Fruit fly (Drosophila melanogaster): ENCODE data around the gene ppk14.

The ppk14 gene

dm6 chr2L:6323536-6324385 lies 31.0 kb upstream of the ppk14 start, which contains the start of gene PDZ-GEF:
Gene PDZ-GEF, plus strand, starts transcription at chr2L:6323767.
- TF ChIP-seq CG3995 (GFP tag; optimal IDR thresholded peaks at IDR 0.05): no peak
- no peak for TF ChIP-seq Bteb2 (GFP tag; optimal IDR thresholded peaks at IDR 0.05)
- no peak for TF ChIP-seq Hr78 (GFP tag; optimal IDR thresholded peaks at IDR 0.05)
- TF ChIP-seq CG6683 (GFP tag; optimal IDR thresholded peaks at IDR 0.05): no peak
- TF ChIP-seq CG3847 (GFP tag; IDR thresholded peaks at IDR 0.05): peak; percentile 59
- peak; percentile 25 for TF ChIP-seq CG9609 (GFP tag; optimal IDR thresholded peaks at IDR 0.05)
- peak; percentile 50 for TF ChIP-seq CG9932 (GFP tag; IDR thresholded peaks at IDR 0.05)
- no peak; the same call in 1 of the 2 replicates for TF ChIP-seq CG4730 (GFP tag; IDR thresholded peaks at IDR 0.05)
- TF ChIP-seq otp (GFP tag; IDR thresholded peaks at IDR 0.05): no peak; the same call in 2 of the 3 replicates
- TF ChIP-seq CG18011 (GFP tag; optimal IDR thresholded peaks at IDR 0.05): no peak
- TF ChIP-seq CG11398 (GFP tag; optimal IDR thresholded peaks at IDR 0.05): no peak
- TF ChIP-seq CkIIα-i1 (GFP tag; IDR thresholded peaks at IDR 0.05): no peak
- TF ChIP-seq hkb (optimal IDR thresholded peaks at IDR 0.05): no peak
- TF ChIP-seq hkb (GFP tag; IDR thresholded peaks at IDR 0.05): 0 out of 2 replicates have a peak, but pooled peaks have one; percentile 14
- no peak for TF ChIP-seq CG15073 (GFP tag; optimal IDR thresholded peaks at IDR 0.05)
- TF ChIP-seq Ets97D (GFP tag; optimal IDR thresholded peaks at IDR 0.05): peak; percentile 53
- TF ChIP-seq Stat92E (GFP tag; optimal IDR thresholded peaks at IDR 0.05): peak in 1 of 3 experiments; percentile 32
- peak; percentile 57 for TF ChIP-seq CG15601 (tag; optimal IDR thresholded peaks at IDR 0.05)
- TF ChIP-seq CG11723 (GFP tag; optimal IDR thresholded peaks at IDR 0.05): no peak
- TF ChIP-seq tin (GFP tag; optimal IDR thresholded peaks at IDR 0.05): peak; percentile 62
- TF ChIP-seq Vsx1 (GFP tag; optimal IDR thresholded peaks at IDR 0.05): no peak
- no peak for TF ChIP-seq tap (tag; optimal IDR thresholded peaks at IDR 0.05)
- peak; percentile 17 for TF ChIP-seq Deaf1 (tag; optimal IDR thresholded peaks at IDR 0.05)
- TF ChIP-seq pros (GFP tag; optimal IDR thresholded peaks at IDR 0.05): no peak
- no peak for TF ChIP-seq CG30431 (GFP tag; optimal IDR thresholded peaks at IDR 0.05)
- TF ChIP-seq CG2120 (GFP tag; optimal IDR thresholded peaks at IDR 0.05): peak; percentile 57
- TF ChIP-seq ab (GFP tag; optimal IDR thresholded peaks at IDR 0.05): no peak
- no peak for TF ChIP-seq CG13424 (tag; optimal IDR thresholded peaks at IDR 0.05)
- TF ChIP-seq CG12236 (GFP tag; optimal IDR thresholded peaks at IDR 0.05): peak; percentile 19
- no peak for TF ChIP-seq CG11695 (GFP tag; IDR thresholded peaks at IDR 0.05)
- peak; percentile 68; the same call in 2 of the 3 replicates for TF ChIP-seq Dbx (GFP tag; IDR thresholded peaks at IDR 0.05)
- no peak for TF ChIP-seq Sox100B (GFP tag; optimal IDR thresholded peaks at IDR 0.05)
- no peak for TF ChIP-seq mld (GFP tag; IDR thresholded peaks at IDR 0.05; ENCODE audit: partially characterized antibody)
- TF ChIP-seq ERR (GFP tag; optimal IDR thresholded peaks at IDR 0.05): no peak
- TF ChIP-seq pan (optimal IDR thresholded peaks at IDR 0.05): no peak
- peak in 1 of 2 experiments; percentile 47 for TF ChIP-seq pan (GFP tag; optimal IDR thresholded peaks at IDR 0.05 in 1 of 2, IDR thresholded peaks at IDR 0.05 in 1 of 2)
- peak; percentile 55 for TF ChIP-seq chn (GFP tag; optimal IDR thresholded peaks at IDR 0.05)
- TF ChIP-seq dmrt99B (tag; optimal IDR thresholded peaks at IDR 0.05): no peak
- no peak for TF ChIP-seq Neu2 (GFP tag; optimal IDR thresholded peaks at IDR 0.05; ENCODE audit: borderline replicate concordance)
- no peak for TF ChIP-seq CG5180 (GFP tag; optimal IDR thresholded peaks at IDR 0.05)
- no peak for TF ChIP-seq CG8281 (tag; optimal IDR thresholded peaks at IDR 0.05)
- no peak; the same call in 1 of the 2 replicates for TF ChIP-seq Ada2b (GFP tag; IDR thresholded peaks at IDR 0.05)
- TF ChIP-seq mam (GFP tag; optimal IDR thresholded peaks at IDR 0.05): peak; percentile 58
- TF ChIP-seq Mrtf (GFP tag; IDR thresholded peaks at IDR 0.05): no peak
- peak; percentile 59 for TF ChIP-seq Sry-δ (GFP tag; optimal IDR thresholded peaks at IDR 0.05)
- TF ChIP-seq Side (GFP tag; optimal IDR thresholded peaks at IDR 0.05): peak; percentile 42
- TF ChIP-seq Poxn (GFP tag; IDR thresholded peaks at IDR 0.05): no peak
- TF ChIP-seq CG14441 (GFP tag; IDR thresholded peaks at IDR 0.05): peak; percentile 53
- peak; percentile 46 for TF ChIP-seq Blimp-1 (GFP tag; optimal IDR thresholded peaks at IDR 0.05)
